Fruit fly (Drosophila melanogaster): Measurements from ENCODE around the gene lqf.

DNA sequence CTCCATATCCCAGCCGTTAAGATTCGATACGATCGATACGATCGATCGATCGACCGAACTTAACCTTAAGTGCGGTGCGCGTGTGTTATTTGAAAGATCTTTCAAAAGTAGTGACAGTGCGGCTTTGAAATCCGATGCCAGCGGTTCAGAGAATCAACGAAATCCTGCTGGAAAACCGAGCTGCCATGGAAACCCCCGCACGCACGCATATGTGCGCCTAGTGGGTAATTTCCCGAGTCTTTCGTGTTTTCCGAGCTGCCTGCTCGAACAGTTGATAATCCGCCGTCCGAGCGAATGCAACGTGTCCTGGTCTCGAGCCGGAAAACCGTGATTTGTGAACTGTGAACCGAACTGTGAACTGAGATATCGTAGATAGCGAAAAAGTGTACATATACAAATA, 9.4 kb upstream of the lqf start:
- no peak for TF ChIP-seq pan (optimal IDR thresholded peaks at IDR 0.05)
- no peak for TF ChIP-seq CG8478 (optimal IDR thresholded peaks at IDR 0.05)

All from whole organism.